Worm (Caenorhabditis elegans): ENCODE results near the gene srg-24.

DNA sequence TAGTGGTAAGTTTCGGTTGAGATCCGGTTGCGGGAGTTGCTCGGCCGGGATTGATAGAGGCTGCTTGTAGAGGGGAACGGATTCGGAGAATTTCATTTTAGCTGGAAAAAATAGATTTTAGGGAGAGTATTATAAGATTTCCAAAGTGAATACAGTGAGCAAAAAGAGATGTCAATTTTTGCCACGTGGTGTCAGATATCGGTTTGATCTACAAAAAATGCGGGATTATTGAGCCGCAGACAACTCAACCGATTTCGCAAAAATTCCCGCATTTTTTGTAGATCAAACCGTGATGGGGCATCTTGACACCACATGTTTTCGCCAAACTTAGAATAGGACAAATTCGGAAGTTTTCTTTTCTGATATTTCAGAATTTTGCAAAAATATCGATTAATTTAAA lies 46.2 kb downstream of the srg-24 start, which contains the start of gene lido-13:
- TF ChIP-seq mdl-1 (tag; optimal IDR thresholded peaks at IDR 0.05) (no peak), pqm-1 (tag; optimal IDR thresholded peaks at IDR 0.05) (no peak)
